Fruit fly (Drosophila melanogaster) whole organism, embryonic: Measurements from ENCODE around the gene ea.

Experiments used
- B-H2 ChIP-seq: fragments of 200-800 bp; sonication (Bioruptor generic); optimal IDR thresholded peaks from 2 replicates; lab custom pipeline; 2018; ENCODE audit warnings: missing biosample characterization, mild to moderate bottlenecking, missing genetic modification characterization
- Bdp1 ChIP-seq: fragments of 200-800 bp; sonication (Bioruptor generic); optimal IDR thresholded peaks from 3 replicates; lab custom pipeline; 2016; ENCODE audit warnings: missing biosample characterization, missing genetic modification characterization
- CG12155 ChIP-seq: fragments of 200-800 bp; sonication (Bioruptor generic); optimal IDR thresholded peaks from 3 replicates; lab custom pipeline; 2016; ENCODE audit warnings: missing biosample characterization, missing genetic modification characterization
- CG12299 ChIP-seq: fragments of 200-800 bp; sonication (Bioruptor generic); optimal IDR thresholded peaks from 2 replicates; lab custom pipeline; 2018; ENCODE audit warnings: missing biosample characterization, mild to moderate bottlenecking, missing genetic modification characterization
- CG12769 ChIP-seq: fragments of 200-800 bp; sonication (Bioruptor generic); optimal IDR thresholded peaks from 2 replicates; lab custom pipeline; 2019; ENCODE audit warnings: missing biosample characterization, mild to moderate bottlenecking, missing genetic modification characterization, moderate library complexity
- CG13624 ChIP-seq: fragments of 200-800 bp; sonication (Bioruptor generic); optimal IDR thresholded peaks from 2 replicates; lab custom pipeline; 2016; ENCODE audit warnings: missing biosample characterization, missing genetic modification characterization
- CG15479 ChIP-seq: fragments of 200-800 bp; sonication (Bioruptor generic); optimal IDR thresholded peaks from 3 replicates; lab custom pipeline; 2019; ENCODE audit warnings: missing biosample characterization, mild to moderate bottlenecking, missing genetic modification characterization, moderate library complexity
- CG17829 ChIP-seq: fragments of 200-800 bp; optimal IDR thresholded peaks from 2 replicates; lab custom pipeline; 2019; ENCODE audit warnings: missing biosample characterization, mild to moderate bottlenecking, missing genetic modification characterization, moderate library complexity
- CG1792 ChIP-seq: fragments of 200-800 bp; sonication (Bioruptor generic); optimal IDR thresholded peaks from 2 replicates; lab custom pipeline; 2016; ENCODE audit warnings: missing biosample characterization, missing genetic modification characterization
- CG1832 ChIP-seq: fragments of 200-800 bp; sonication (Bioruptor generic); optimal IDR thresholded peaks from 2 replicates; lab custom pipeline; 2017; ENCODE audit warnings: missing biosample characterization, mild to moderate bottlenecking, missing genetic modification characterization, inconsistent platforms
- CG18599 ChIP-seq: fragments of 200-800 bp; sonication (Bioruptor generic); optimal IDR thresholded peaks from 3 replicates; lab custom pipeline; 2017; ENCODE audit warnings: missing biosample characterization, missing genetic modification characterization, mild to moderate bottlenecking, moderate library complexity, missing genetic modification reagents
- CG30431 ChIP-seq: fragments of 200-800 bp; sonication (Bioruptor generic); optimal IDR thresholded peaks from 2 replicates; lab custom pipeline; 2017; ENCODE audit warnings: missing biosample characterization, missing genetic modification characterization
- CG31441 ChIP-seq: fragments of 200-800 bp; sonication (Bioruptor generic); IDR thresholded peaks from 2 replicates; pipeline ENCODE4 v1.3.6; 2022; ENCODE audit warnings: missing biosample characterization, missing genetic modification characterization
- CG6254 ChIP-seq: fragments of 200-800 bp; sonication (Bioruptor generic); optimal IDR thresholded peaks from 3 replicates; lab custom pipeline; 2017; ENCODE audit warnings: mild to moderate bottlenecking, missing biosample characterization, missing genetic modification reagents, missing genetic modification characterization
- CG6689 ChIP-seq: fragments of 200-800 bp; sonication (Bioruptor generic); IDR thresholded peaks from 2 replicates; pipeline ENCODE4 v1.3.6; 2022; ENCODE audit warnings: missing biosample characterization, missing genetic modification characterization
- CG6765 ChIP-seq: fragments of 200-800 bp; sonication (Bioruptor generic); optimal IDR thresholded peaks from 3 replicates; lab custom pipeline; 2017; ENCODE audit warnings: missing biosample characterization, mild to moderate bottlenecking, missing genetic modification characterization
- CG6813 ChIP-seq: fragments of 200-800 bp; sonication (Bioruptor generic); optimal IDR thresholded peaks from 2 replicates; lab custom pipeline; 2017; ENCODE audit warnings: missing biosample characterization, missing genetic modification characterization, mild to moderate bottlenecking, moderate library complexity, missing genetic modification reagents
- CG6854 ChIP-seq: fragments of 200-800 bp; sonication (Bioruptor generic); optimal IDR thresholded peaks from 3 replicates; lab custom pipeline; 2017; ENCODE audit warnings: missing biosample characterization, mild to moderate bottlenecking, missing genetic modification characterization
- CG8944 ChIP-seq: fragments of 200-800 bp; sonication (Bioruptor generic); optimal IDR thresholded peaks from 3 replicates; lab custom pipeline; 2016; ENCODE audit warnings: missing biosample characterization, missing genetic modification characterization
- Dll ChIP-seq: fragments of 200-800 bp; sonication (Bioruptor generic); IDR thresholded peaks from 4 replicates; pipeline ENCODE4 v1.3.6; 2022; ENCODE audit warnings: missing biosample characterization, missing genetic modification characterization; ENCODE audit not compliant: partially characterized antibody
- H15 ChIP-seq: fragments of 200-800 bp; sonication (Bioruptor generic); IDR thresholded peaks from 3 replicates; pipeline ENCODE4 v1.3.6; 2022; ENCODE audit warnings: missing biosample characterization, missing genetic modification characterization
- HLH4C ChIP-seq: fragments of 200-800 bp; sonication (Bioruptor generic); IDR thresholded peaks from 3 replicates; pipeline ENCODE4 v1.3.6; 2022; ENCODE audit warnings: missing biosample characterization, missing genetic modification characterization; ENCODE audit not compliant: partially characterized antibody
- Jarid2 ChIP-seq: fragments of 200-800 bp; sonication (Bioruptor generic); optimal IDR thresholded peaks from 3 replicates; lab custom pipeline; 2017; ENCODE audit warnings: mild to moderate bottlenecking, missing biosample characterization, missing genetic modification reagents, missing genetic modification characterization
- MTF-1 ChIP-seq: fragments of 200-800 bp; sonication (Bioruptor generic); optimal IDR thresholded peaks from 2 replicates; lab custom pipeline; 2018; ENCODE audit warnings: missing biosample characterization, mild to moderate bottlenecking, missing genetic modification characterization, borderline replicate concordance
- Mrtf ChIP-seq: fragments of 200-800 bp; sonication (Bioruptor generic); IDR thresholded peaks from 3 replicates; pipeline ENCODE4 v1.3.6; 2022; ENCODE audit warnings: missing biosample characterization, missing genetic modification characterization
- Usf ChIP-seq: fragments of 200-800 bp; sonication (Bioruptor generic); optimal IDR thresholded peaks from 2 replicates; lab custom pipeline; 2017; ENCODE audit warnings: missing genotype, missing biosample characterization, missing genetic modification characterization
- bcd ChIP-seq: fragments of 200-800 bp; sonication (Bioruptor generic); optimal IDR thresholded peaks from 2 replicates; lab custom pipeline; 2017; ENCODE audit warnings: missing biosample characterization, mild to moderate bottlenecking, missing genetic modification characterization
- caup ChIP-seq: fragments of 200-800 bp; sonication (Bioruptor generic); optimal IDR thresholded peaks from 3 replicates; lab custom pipeline; 2017; ENCODE audit warnings: missing biosample characterization, mild to moderate bottlenecking, missing genetic modification characterization, moderate library complexity; ENCODE audit not compliant: severe bottlenecking
- chinmo ChIP-seq: fragments of 200-800 bp; sonication (Bioruptor generic); IDR thresholded peaks from 4 replicates; pipeline ENCODE4 v1.3.6; 2022; ENCODE audit warnings: missing biosample characterization, missing genetic modification characterization; ENCODE audit not compliant: partially characterized antibody
- corto ChIP-seq: fragments of 200-800 bp; sonication (Bioruptor generic); optimal IDR thresholded peaks from 2 replicates; lab custom pipeline; 2016; ENCODE audit warnings: missing biosample characterization, mild to moderate bottlenecking, missing genetic modification characterization, moderate library complexity
- dimm ChIP-seq: fragments of 200-800 bp; sonication (Bioruptor generic); IDR thresholded peaks from 2 replicates; pipeline ENCODE4 v1.3.6; 2022; ENCODE audit warnings: missing biosample characterization, missing genetic modification characterization
- exex ChIP-seq: fragments of 200-800 bp; sonication (Bioruptor generic); optimal IDR thresholded peaks from 4 replicates; lab custom pipeline; 2018; ENCODE audit warnings: missing biosample characterization, mild to moderate bottlenecking, missing genetic modification characterization, moderate library complexity
- fru ChIP-seq: fragments of >200 bp; optimal IDR thresholded peaks from 2 replicates; lab custom pipeline; 2017
- ftz-f1 ChIP-seq: fragments of 200-800 bp; sonication (Bioruptor generic); optimal IDR thresholded peaks from 2 replicates; lab custom pipeline; 2016; ENCODE audit warnings: missing biosample characterization, missing genetic modification characterization
- gcm2 ChIP-seq: fragments of 200-800 bp; sonication (Bioruptor generic); optimal IDR thresholded peaks from 2 replicates; lab custom pipeline; 2016; ENCODE audit warnings: missing biosample characterization, missing genetic modification characterization
- gfzf ChIP-seq: fragments of 200-800 bp; sonication (Bioruptor generic); optimal IDR thresholded peaks from 2 replicates; lab custom pipeline; 2016; ENCODE audit warnings: missing biosample characterization, mild to moderate bottlenecking, missing genetic modification characterization, moderate library complexity
- grn ChIP-seq: fragments of 200-800 bp; sonication (Bioruptor generic); optimal IDR thresholded peaks from 3 replicates; lab custom pipeline; 2017; ENCODE audit warnings: missing biosample characterization, missing genetic modification characterization
- gro ChIP-seq: fragments of 200-800 bp; sonication (Bioruptor generic); optimal IDR thresholded peaks from 2 replicates; lab custom pipeline; 2016; ENCODE audit warnings: missing biosample characterization, missing genetic modification characterization
- jumu ChIP-seq: fragments of 200-800 bp; sonication (Bioruptor generic); optimal IDR thresholded peaks from 3 replicates; lab custom pipeline; 2016; ENCODE audit warnings: missing biosample characterization, missing genetic modification characterization
- kay ChIP-seq: fragments of 200-800 bp; sonication (Bioruptor generic); optimal IDR thresholded peaks from 2 replicates; lab custom pipeline; 2016; ENCODE audit warnings: missing biosample characterization, missing genetic modification characterization
- lilli ChIP-seq: fragments of 200-800 bp; sonication (Bioruptor generic); optimal IDR thresholded peaks from 3 replicates; lab custom pipeline; 2016; ENCODE audit warnings: missing biosample characterization, missing genetic modification characterization
- lov ChIP-seq, 2 experiments: fragments of 200-800 bp in 1 of 2; fragments of >200 bp in 1 of 2; sonication (Bioruptor generic) in 1 of 2; IDR thresholded peaks in 1 of 2; optimal IDR thresholded peaks in 1 of 2; 2 replicates in 1 of 2; 3 replicates in 1 of 2; pipeline versions ENCODE4 v1.3.6 to Lab custom; 2017 to 2022; ENCODE audit warnings: missing biosample characterization in 1 of 2, missing genetic modification characterization in 1 of 2
- psq ChIP-seq: fragments of 200-800 bp; sonication (Bioruptor generic); optimal IDR thresholded peaks from 2 replicates; lab custom pipeline; 2017; ENCODE audit warnings: missing biosample characterization, missing genetic modification characterization
- rib ChIP-seq: fragments of 200-800 bp; sonication (Bioruptor generic); IDR thresholded peaks from 2 replicates; pipeline ENCODE4 v1.3.6; 2022; ENCODE audit warnings: missing biosample characterization, missing genetic modification characterization
- sima ChIP-seq: fragments of 200-800 bp; sonication (Bioruptor generic); optimal IDR thresholded peaks from 2 replicates; lab custom pipeline; 2016; ENCODE audit warnings: missing biosample characterization, missing genetic modification characterization
- twi ChIP-seq: fragments of 200-800 bp; optimal IDR thresholded peaks from 2 replicates; lab custom pipeline; 2019; ENCODE audit warnings: missing biosample characterization, mild to moderate bottlenecking, missing genetic modification characterization, moderate library complexity
- unc-4 ChIP-seq: fragments of 200-800 bp; sonication (Bioruptor generic); IDR thresholded peaks from 2 replicates; pipeline ENCODE4 v1.3.6; 2022; ENCODE audit warnings: missing biosample characterization, missing genetic modification characterization; ENCODE audit not compliant: partially characterized antibody
- z ChIP-seq: fragments of 200-800 bp; sonication (Bioruptor generic); IDR thresholded peaks from 3 replicates; pipeline ENCODE4 v1.3.6; 2022; ENCODE audit warnings: missing biosample characterization, missing genetic modification characterization
- zen ChIP-seq: fragments of 200-800 bp; sonication (Bioruptor generic); optimal IDR thresholded peaks from 3 replicates; lab custom pipeline; 2018; ENCODE audit warnings: missing biosample characterization, mild to moderate bottlenecking, missing genetic modification characterization, moderate library complexity
- zf30C ChIP-seq: fragments of 200-800 bp; sonication (Bioruptor generic); optimal IDR thresholded peaks from 3 replicates; lab custom pipeline; 2018; ENCODE audit warnings: missing biosample characterization, mild to moderate bottlenecking, missing genetic modification characterization

The ea gene

DNA sequence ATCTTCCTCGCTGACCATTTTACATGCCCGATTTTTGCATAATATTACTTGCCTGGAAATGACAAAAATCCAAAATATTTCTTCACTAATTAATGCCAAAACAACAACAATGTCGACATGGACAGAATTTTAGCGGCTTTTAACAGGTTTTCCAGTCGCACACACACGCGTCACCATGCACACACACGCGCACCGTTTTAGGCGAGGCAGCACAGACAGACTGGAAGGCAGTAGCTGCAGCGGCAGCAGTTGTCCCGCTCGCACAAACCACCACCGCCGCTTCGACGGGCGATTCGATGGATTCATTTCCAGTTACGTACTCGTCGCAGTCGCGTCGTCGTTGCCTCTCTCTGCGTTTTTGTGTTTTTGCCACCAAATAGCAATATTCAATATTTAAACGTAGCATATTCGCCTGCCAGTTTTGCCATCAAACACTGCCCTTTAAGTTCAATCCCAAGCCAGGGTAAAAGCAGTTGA is 37.8 kb upstream of the ea start, which contains the start of gene CG45218 (continued):
- TF ChIP-seq HLH4C = no peak
- peak; percentile 71 for TF ChIP-seq CG12155
- TF ChIP-seq MTF-1 (GFP tag; lab: Kevin White, UChicago) = peak; percentile 44
- no peak for TF ChIP-seq Mrtf (GFP tag; lab: Robert Waterston, UW)
- TF ChIP-seq zf30C (GFP tag; lab: Kevin White, UChicago) = no peak
- no peak for TF ChIP-seq gfzf (GFP tag; lab: Kevin White, UChicago)
- no peak for TF ChIP-seq psq (GFP tag; lab: Kevin White, UChicago)
- peak; percentile 14 for TF ChIP-seq gro (GFP tag; lab: Kevin White, UChicago)
- no peak for TF ChIP-seq z (GFP tag; lab: Robert Waterston, UW)
- TF ChIP-seq CG6854 = no peak
- TF ChIP-seq zen (tag; lab: Kevin White, UChicago) = no peak
- TF ChIP-seq CG31441 (GFP tag; lab: Robert Waterston, UW) = no peak
- TF ChIP-seq CG6254 (GFP tag; lab: Kevin White, UChicago) = peak; percentile 14
- peak; percentile 51 for TF ChIP-seq kay
- TF ChIP-seq fru (lab: Kevin White, UChicago) = no peak
- no peak for TF ChIP-seq CG6765 (GFP tag; lab: Kevin White, UChicago)
- TF ChIP-seq CG18599 (GFP tag; lab: Kevin White, UChicago) = peak; percentile 54
- no peak for TF ChIP-seq H15 (GFP tag; lab: Robert Waterston, UW)
- TF ChIP-seq Jarid2 (GFP tag; lab: Kevin White, UChicago) = peak; percentile 54
- TF ChIP-seq lov (optimal IDR thresholded peaks at IDR 0.05; lab: Kevin White, UChicago) = no peak
- no peak for TF ChIP-seq lov (GFP tag; IDR thresholded peaks at IDR 0.05; lab: Robert Waterston, UW)
- no peak for TF ChIP-seq CG6813
- no peak for TF ChIP-seq CG13624
- peak; percentile 51 for TF ChIP-seq CG12769 (tag; lab: Kevin White, UChicago)
- no peak for TF ChIP-seq grn (GFP tag; lab: Kevin White, UChicago)
- TF ChIP-seq CG1792 (GFP tag; lab: Kevin White, UChicago) = no peak
- peak; percentile 0 for TF ChIP-seq corto
- peak; percentile 44 for TF ChIP-seq CG15479 (GFP tag; lab: Kevin White, UChicago)
- TF ChIP-seq CG6689 (GFP tag; lab: Robert Waterston, UW) = no peak
- TF ChIP-seq dimm = no peak
- no peak for TF ChIP-seq ftz-f1 (GFP tag; lab: Kevin White, UChicago)
- TF ChIP-seq CG8944 (GFP tag; lab: Kevin White, UChicago) = no peak
- TF ChIP-seq Dll = no peak
- TF ChIP-seq gcm2 (GFP tag; lab: Kevin White, UChicago) = peak; percentile 12
- peak; percentile 0 for TF ChIP-seq lilli
- peak; percentile 92 for TF ChIP-seq exex (tag; lab: Kevin White, UChicago)
- no peak for TF ChIP-seq B-H2 (GFP tag; lab: Kevin White, UChicago)
- TF ChIP-seq CG1832 = peak; percentile 90
- TF ChIP-seq chinmo = no peak
- TF ChIP-seq Bdp1 = no peak
- TF ChIP-seq unc-4 (GFP tag; lab: Robert Waterston, UW) = no peak
- no peak for TF ChIP-seq bcd (GFP tag; lab: Kevin White, UChicago)
- TF ChIP-seq Usf (GFP tag; lab: Kevin White, UChicago) = no peak
- no peak for TF ChIP-seq CG30431 (GFP tag; lab: Kevin White, UChicago)
- TF ChIP-seq rib = no peak
- no peak for TF ChIP-seq CG12299
- TF ChIP-seq sima = no peak
- TF ChIP-seq caup = peak; percentile 2
- peak; percentile 15 for TF ChIP-seq CG17829 (tag; lab: Kevin White, UChicago)
- TF ChIP-seq twi (tag; lab: Kevin White, UChicago) = no peak
- peak; percentile 0 for TF ChIP-seq jumu (GFP tag; lab: Kevin White, UChicago)
